Fruit fly (Drosophila melanogaster) whole organism, embryonic: ENCODE data around the gene Socs36E.

Experiments
- CG10543 ChIP-seq: fragments of 200-800 bp; sonication (Bioruptor generic); optimal IDR thresholded peaks from 3 replicates; lab custom pipeline; 2017; ENCODE audit warnings: missing biosample characterization, mild to moderate bottlenecking, missing genetic modification characterization, moderate library complexity
- CG12236 ChIP-seq: fragments of 200-800 bp; sonication (Bioruptor generic); optimal IDR thresholded peaks from 2 replicates; lab custom pipeline; 2016; ENCODE audit warnings: missing biosample characterization, missing genetic modification characterization
- CG13775 ChIP-seq: fragments of 200-800 bp; sonication (Bioruptor generic); optimal IDR thresholded peaks from 3 replicates; lab custom pipeline; 2017; ENCODE audit warnings: missing biosample characterization, mild to moderate bottlenecking, missing genetic modification characterization
- CG14050 ChIP-seq: fragments of 200-800 bp; sonication (Bioruptor generic); IDR thresholded peaks from 3 replicates; pipeline ENCODE4 v1.3.6; 2022; ENCODE audit warnings: missing biosample characterization, missing genetic modification characterization
- CG16815 ChIP-seq: fragments of 200-800 bp; sonication (Bioruptor generic); optimal IDR thresholded peaks from 3 replicates; lab custom pipeline; 2017; ENCODE audit warnings: missing biosample characterization, mild to moderate bottlenecking, missing genetic modification characterization
- CG18764 ChIP-seq: fragments of 200-800 bp; sonication (Bioruptor generic); optimal IDR thresholded peaks from 3 replicates; lab custom pipeline; 2016; ENCODE audit warnings: missing biosample characterization, missing genetic modification characterization
- CG2712 ChIP-seq: fragments of 200-800 bp; optimal IDR thresholded peaks from 3 replicates; lab custom pipeline; 2019; ENCODE audit warnings: missing biosample characterization, mild to moderate bottlenecking, missing genetic modification characterization, moderate library complexity
- CG30431 ChIP-seq: fragments of 200-800 bp; sonication (Bioruptor generic); optimal IDR thresholded peaks from 2 replicates; lab custom pipeline; 2017; ENCODE audit warnings: missing biosample characterization, missing genetic modification characterization
- CG3726 ChIP-seq: fragments of 200-800 bp; sonication (Bioruptor generic); IDR thresholded peaks from 3 replicates; pipeline ENCODE4, ENCODE4 v1.3.6; 2022; ENCODE audit warnings: missing biosample characterization, missing genetic modification characterization
- CG4854 ChIP-seq: fragments of 200-800 bp; sonication (Bioruptor generic); optimal IDR thresholded peaks from 2 replicates; lab custom pipeline; 2016; ENCODE audit warnings: missing biosample characterization, missing genetic modification characterization, inconsistent platforms
- CG5953 ChIP-seq: fragments of 200-800 bp; sonication (Bioruptor generic); IDR thresholded peaks from 2 replicates; pipeline ENCODE4 v1.3.6; 2022; ENCODE audit warnings: missing biosample characterization, missing genetic modification characterization
- CG6683 ChIP-seq: fragments of 200-800 bp; sonication (Bioruptor generic); optimal IDR thresholded peaks from 2 replicates; lab custom pipeline; 2017; ENCODE audit warnings: missing biosample characterization, mild to moderate bottlenecking, missing genetic modification characterization, missing genetic modification reagents
- CG6791 ChIP-seq: fragments of 200-800 bp; sonication (Bioruptor generic); IDR thresholded peaks from 3 replicates; pipeline ENCODE4 v1.3.6; 2022; ENCODE audit warnings: missing biosample characterization, missing genetic modification characterization; ENCODE audit not compliant: partially characterized antibody
- D ChIP-seq, 2 experiments: fragments of 200-800 bp in 1 of 2; fragments of >200 bp in 1 of 2; sonication (Bioruptor generic) in 1 of 2; optimal IDR thresholded peaks; 2 replicates in 1 of 2; 3 replicates in 1 of 2; lab custom pipeline; 2017; ENCODE audit warnings: mild to moderate bottlenecking in 1 of 2, missing biosample characterization in 1 of 2, missing genetic modification characterization in 1 of 2, missing genetic modification reagents in 1 of 2
- D19A ChIP-seq: fragments of 200-800 bp; optimal IDR thresholded peaks from 3 replicates; lab custom pipeline; 2019; ENCODE audit warnings: missing biosample characterization, mild to moderate bottlenecking, missing genetic modification characterization, moderate library complexity
- Hr51 ChIP-seq, 2 experiments: fragments of 200-800 bp; sonication (Bioruptor generic); optimal IDR thresholded peaks; 2 replicates in 1 of 2; 3 replicates in 1 of 2; lab custom pipeline; 2016 to 2018; ENCODE audit warnings: missing biosample characterization in 2 of 2, missing genetic modification characterization in 2 of 2, mild to moderate bottlenecking in 1 of 2, moderate library complexity in 1 of 2
- MESR4 ChIP-seq: fragments of 200-800 bp; sonication (Bioruptor generic); optimal IDR thresholded peaks from 2 replicates; lab custom pipeline; 2018; ENCODE audit warnings: missing biosample characterization, mild to moderate bottlenecking, missing genetic modification characterization, moderate library complexity
- Mrtf ChIP-seq: fragments of 200-800 bp; sonication (Bioruptor generic); IDR thresholded peaks from 3 replicates; pipeline ENCODE4 v1.3.6; 2022; ENCODE audit warnings: missing biosample characterization, missing genetic modification characterization
- NC2β ChIP-seq: fragments of 200-800 bp; sonication (Bioruptor generic); optimal IDR thresholded peaks from 2 replicates; lab custom pipeline; 2016; ENCODE audit warnings: missing biosample characterization, missing genetic modification characterization
- NK7.1 ChIP-seq: fragments of 200-800 bp; sonication (Bioruptor generic); optimal IDR thresholded peaks from 3 replicates; lab custom pipeline; 2016; ENCODE audit warnings: missing biosample characterization, missing genetic modification characterization
- Side ChIP-seq: fragments of 200-800 bp; sonication (Bioruptor generic); optimal IDR thresholded peaks from 2 replicates; lab custom pipeline; 2016; ENCODE audit warnings: missing biosample characterization, missing genetic modification characterization
- Trl ChIP-seq, 3 experiments: fragments of >200 bp in 2 of 3; fragments of 200-800 bp in 1 of 3; sonication (Bioruptor generic) in 1 of 3; optimal IDR thresholded peaks; 2 replicates in 1 of 3; 3 replicates in 2 of 3; lab custom pipeline; 2016 to 2017; ENCODE audit warnings: missing biosample characterization in 1 of 3, missing genetic modification characterization in 1 of 3
- abd-A ChIP-seq: fragments of 200-800 bp; sonication (Bioruptor generic); optimal IDR thresholded peaks from 3 replicates; lab custom pipeline; 2019; ENCODE audit warnings: missing biosample characterization, mild to moderate bottlenecking, missing genetic modification characterization, moderate library complexity
- ato ChIP-seq: fragments of 200-800 bp; sonication (Bioruptor generic); IDR thresholded peaks from 2 replicates; pipeline ENCODE4 v1.3.6; 2022; ENCODE audit warnings: missing biosample characterization, missing genetic modification characterization; ENCODE audit not compliant: partially characterized antibody
- az2 ChIP-seq: fragments of 200-800 bp; sonication (Bioruptor generic); optimal IDR thresholded peaks from 3 replicates; lab custom pipeline; 2016; ENCODE audit warnings: missing biosample characterization, missing genetic modification characterization
- crc ChIP-seq: fragments of 200-800 bp; sonication (Bioruptor generic); optimal IDR thresholded peaks from 2 replicates; lab custom pipeline; 2016; ENCODE audit warnings: missing biosample characterization, missing genetic modification characterization
- crp ChIP-seq, 2 experiments: fragments of 200-800 bp; sonication (Bioruptor generic); optimal IDR thresholded peaks; 2 replicates in 1 of 2; 3 replicates in 1 of 2; lab custom pipeline; 2017; ENCODE audit warnings: missing biosample characterization in 2 of 2, missing genetic modification characterization in 2 of 2, mild to moderate bottlenecking in 1 of 2, moderate library complexity in 1 of 2
- en ChIP-seq: fragments of 200-800 bp; sonication (Bioruptor generic); optimal IDR thresholded peaks from 2 replicates; lab custom pipeline; 2016; ENCODE audit warnings: missing biosample characterization, missing genetic modification characterization
- eyg ChIP-seq: fragments of 200-800 bp; sonication (Bioruptor generic); optimal IDR thresholded peaks from 3 replicates; lab custom pipeline; 2016; ENCODE audit warnings: missing biosample characterization, missing genetic modification characterization
- gro ChIP-seq: fragments of 200-800 bp; sonication (Bioruptor generic); optimal IDR thresholded peaks from 2 replicates; lab custom pipeline; 2016; ENCODE audit warnings: missing biosample characterization, missing genetic modification characterization
- gsb-n ChIP-seq: fragments of 200-800 bp; sonication (Bioruptor generic); optimal IDR thresholded peaks from 3 replicates; lab custom pipeline; 2018; ENCODE audit warnings: missing biosample characterization, mild to moderate bottlenecking, missing genetic modification characterization
- her ChIP-seq: fragments of 200-800 bp; sonication (Bioruptor generic); optimal IDR thresholded peaks from 2 replicates; lab custom pipeline; 2016; ENCODE audit warnings: missing biosample characterization, missing genetic modification characterization
- jigr1 ChIP-seq: fragments of 200-800 bp; sonication (Bioruptor generic); IDR thresholded peaks from 3 replicates; pipeline ENCODE4 v1.3.6; 2022; ENCODE audit warnings: missing biosample characterization, missing genetic modification characterization
- jumu ChIP-seq: fragments of 200-800 bp; sonication (Bioruptor generic); optimal IDR thresholded peaks from 3 replicates; lab custom pipeline; 2016; ENCODE audit warnings: missing biosample characterization, missing genetic modification characterization
- ken ChIP-seq: fragments of 200-800 bp; sonication (Bioruptor generic); IDR thresholded peaks from 3 replicates; pipeline ENCODE4 v1.3.6; 2022; ENCODE audit warnings: missing biosample characterization, missing genetic modification characterization
- klu ChIP-seq: fragments of 200-800 bp; sonication (Bioruptor generic); IDR thresholded peaks from 2 replicates; pipeline ENCODE4 v1.3.6; 2022; ENCODE audit warnings: missing biosample characterization, missing genetic modification characterization
- mld ChIP-seq: fragments of 200-800 bp; sonication (Bioruptor generic); IDR thresholded peaks from 3 replicates; pipeline ENCODE4 v1.3.6; 2022; ENCODE audit warnings: missing biosample characterization, missing genetic modification characterization; ENCODE audit not compliant: partially characterized antibody
- nom ChIP-seq: fragments of 200-800 bp; sonication (Bioruptor generic); optimal IDR thresholded peaks from 2 replicates; lab custom pipeline; 2017; ENCODE audit warnings: missing biosample characterization, missing genetic modification characterization, mild to moderate bottlenecking, moderate library complexity, missing genetic modification reagents
- odd ChIP-seq: fragments of 200-800 bp; sonication (Bioruptor generic); optimal IDR thresholded peaks from 2 replicates; lab custom pipeline; 2017; ENCODE audit warnings: missing biosample characterization, mild to moderate bottlenecking, missing genetic modification characterization
- org-1 ChIP-seq: fragments of 200-800 bp; sonication (Bioruptor generic); optimal IDR thresholded peaks from 2 replicates; lab custom pipeline; 2017; ENCODE audit warnings: missing biosample characterization, missing genetic modification characterization
- pum ChIP-seq: fragments of 200-800 bp; sonication (Bioruptor generic); optimal IDR thresholded peaks from 2 replicates; lab custom pipeline; 2016; ENCODE audit warnings: missing biosample characterization, missing genetic modification characterization
- run ChIP-seq: fragments of 200-800 bp; sonication (Bioruptor generic); optimal IDR thresholded peaks from 3 replicates; lab custom pipeline; 2018; ENCODE audit warnings: missing biosample characterization, mild to moderate bottlenecking, missing genetic modification characterization
- shn ChIP-seq: fragments of 200-800 bp; sonication (Bioruptor generic); optimal IDR thresholded peaks from 3 replicates; lab custom pipeline; 2016; ENCODE audit warnings: missing biosample characterization, missing genetic modification characterization
- slou ChIP-seq: fragments of 200-800 bp; sonication (Bioruptor generic); optimal IDR thresholded peaks from 3 replicates; lab custom pipeline; 2016; ENCODE audit warnings: missing biosample characterization, missing genetic modification characterization
- ttk ChIP-seq: fragments of 200-800 bp; sonication (Bioruptor generic); IDR thresholded peaks from 2 replicates; pipeline ENCODE4 v2.1.2; 2022; ENCODE audit warnings: missing biosample characterization, missing genetic modification characterization
- twi ChIP-seq: fragments of 200-800 bp; optimal IDR thresholded peaks from 2 replicates; lab custom pipeline; 2019; ENCODE audit warnings: missing biosample characterization, mild to moderate bottlenecking, missing genetic modification characterization, moderate library complexity
- vfl ChIP-seq: fragments of 200-800 bp; sonication (Bioruptor generic); optimal IDR thresholded peaks from 2 replicates; lab custom pipeline; 2016; ENCODE audit warnings: missing biosample characterization, missing genetic modification characterization
- wdn ChIP-seq: fragments of 200-800 bp; sonication (Bioruptor generic); IDR thresholded peaks from 2 replicates; pipeline ENCODE4 v1.3.6; 2022; ENCODE audit warnings: missing biosample characterization, missing genetic modification characterization
- z ChIP-seq: fragments of 200-800 bp; sonication (Bioruptor generic); IDR thresholded peaks from 3 replicates; pipeline ENCODE4 v1.3.6; 2022; ENCODE audit warnings: missing biosample characterization, missing genetic modification characterization

Gene Socs36E

DNA sequence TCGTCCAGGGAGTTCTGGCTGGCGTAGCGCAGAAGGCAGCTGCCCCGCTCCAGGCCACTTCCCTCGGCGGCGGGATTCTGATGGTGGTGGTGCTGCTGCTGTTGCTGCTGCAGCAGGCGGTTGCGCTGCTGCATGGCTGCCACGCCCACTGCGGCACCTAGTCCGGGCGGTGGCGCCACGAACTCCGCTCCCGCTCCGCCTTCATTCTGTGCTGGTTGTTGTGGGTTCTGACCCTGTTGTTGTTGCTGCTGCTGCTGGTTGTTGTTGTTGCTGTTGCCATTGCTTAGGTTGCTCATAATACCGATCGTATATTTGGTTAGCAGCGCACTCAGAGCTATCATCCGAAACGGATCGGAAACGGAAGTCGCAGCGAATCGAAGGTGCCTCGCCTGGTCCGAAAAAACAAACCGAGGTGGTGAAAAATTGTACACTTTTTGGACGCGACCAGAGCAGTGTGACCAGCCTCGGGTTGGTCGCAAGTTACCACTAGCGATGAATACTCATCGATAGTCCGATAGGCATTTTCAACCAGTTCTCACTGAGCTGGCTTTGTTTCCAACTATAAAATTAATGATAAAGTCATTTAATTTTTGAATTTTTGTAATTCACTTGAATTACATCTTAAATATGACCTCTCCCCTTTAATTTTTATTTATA is 14.5 kb downstream of the Socs36E start, which contains the start of gene kel (continued):
- peak; percentile 72 for TF ChIP-seq ato (GFP tag; lab: Robert Waterston, UW)
- TF ChIP-seq az2 (GFP tag; lab: Kevin White, UChicago), result no peak
- TF ChIP-seq run, result no peak
- TF ChIP-seq klu, result no peak
- no peak for TF ChIP-seq pum (GFP tag; lab: Kevin White, UChicago)
- TF ChIP-seq org-1 (GFP tag; lab: Kevin White, UChicago), result peak; percentile 11
- TF ChIP-seq ttk (GFP tag; lab: Robert Waterston, UW), result no peak
- peak; percentile 68 for TF ChIP-seq odd (GFP tag; lab: Kevin White, UChicago)
- peak; percentile 19 for TF ChIP-seq Side (GFP tag; lab: Kevin White, UChicago)
- peak; percentile 32 for TF ChIP-seq CG6683
- TF ChIP-seq vfl (GFP tag; lab: Kevin White, UChicago), result peak; percentile 6
- TF ChIP-seq CG5953 (GFP tag; lab: Robert Waterston, UW), result no peak
- TF ChIP-seq z (GFP tag; lab: Robert Waterston, UW), result no peak
- no peak for TF ChIP-seq en (GFP tag; lab: Kevin White, UChicago)
- TF ChIP-seq mld, result no peak
- TF ChIP-seq CG30431 (GFP tag; lab: Kevin White, UChicago), result no peak
- no peak for TF ChIP-seq CG18764 (GFP tag; lab: Kevin White, UChicago)
- TF ChIP-seq wdn (GFP tag; lab: Robert Waterston, UW), result no peak
- TF ChIP-seq Mrtf (GFP tag; lab: Robert Waterston, UW), result no peak
- no peak for TF ChIP-seq Hr51 (GFP tag; optimal IDR thresholded peaks at IDR 0.05; lab: Kevin White, UChicago)
- TF ChIP-seq gsb-n (tag; lab: Kevin White, UChicago), result no peak
- no peak for TF ChIP-seq crp (GFP tag; optimal IDR thresholded peaks at IDR 0.05; lab: Kevin White, UChicago)
- no peak for TF ChIP-seq D19A (tag; lab: Kevin White, UChicago)
- peak; percentile 13 for TF ChIP-seq CG12236 (GFP tag; lab: Kevin White, UChicago)
- TF ChIP-seq Trl (optimal IDR thresholded peaks at IDR 0.05; lab: Kevin White, UChicago), result no peak
- TF ChIP-seq Trl (GFP tag; optimal IDR thresholded peaks at IDR 0.05; lab: Kevin White, UChicago), result peak; percentile 29
- TF ChIP-seq CG6791 (GFP tag; lab: Robert Waterston, UW), result peak; percentile 86
- TF ChIP-seq CG13775 (GFP tag; lab: Kevin White, UChicago), result peak; percentile 39
- TF ChIP-seq NC2β, result peak; percentile 46
- peak; percentile 57 for TF ChIP-seq CG2712
- no peak for TF ChIP-seq nom (GFP tag; lab: Kevin White, UChicago)
- TF ChIP-seq ken (GFP tag; lab: Robert Waterston, UW), result no peak
- peak; percentile 68 for TF ChIP-seq her
- TF ChIP-seq CG10543 (GFP tag; lab: Kevin White, UChicago), result peak; percentile 47
- no peak for TF ChIP-seq D (optimal IDR thresholded peaks at IDR 0.05; lab: Kevin White, UChicago)
- TF ChIP-seq D (GFP tag; optimal IDR thresholded peaks at IDR 0.05; lab: Kevin White, UChicago), result no peak
- peak; percentile 81 for TF ChIP-seq gro (GFP tag; lab: Kevin White, UChicago)
- peak; percentile 43 for TF ChIP-seq NK7.1 (GFP tag; lab: Kevin White, UChicago)
- TF ChIP-seq CG14050 (GFP tag; lab: Robert Waterston, UW), result no peak
- no peak for TF ChIP-seq CG4854 (GFP tag; lab: Kevin White, UChicago)
- peak; percentile 12 for TF ChIP-seq shn
- no peak for TF ChIP-seq crc (GFP tag; lab: Kevin White, UChicago)
- peak; percentile 35 for TF ChIP-seq slou (GFP tag; lab: Kevin White, UChicago)
- 0 out of 3 replicates have a peak, but pooled peaks have one; percentile 44 for TF ChIP-seq CG3726 (GFP tag; lab: Robert Waterston, UW)
- TF ChIP-seq jumu (GFP tag; lab: Kevin White, UChicago), result peak; percentile 19
- TF ChIP-seq jigr1, result no peak; the same call in 2 of the 3 replicates
- no peak for TF ChIP-seq CG16815 (GFP tag; lab: Kevin White, UChicago)
- peak; percentile 7 for TF ChIP-seq abd-A (tag; lab: Kevin White, UChicago)
- TF ChIP-seq twi, result no peak
- peak; percentile 20 for TF ChIP-seq eyg (GFP tag; lab: Kevin White, UChicago)
- peak; percentile 99 for TF ChIP-seq MESR4 (GFP tag; lab: Kevin White, UChicago)
